Worm (Caenorhabditis elegans) whole organism, L4 larva: ENCODE data around the gene M02B7.2.

Experiments
- F44E2.7 ChIP-seq: fragments of 200-800 bp; sonication (Bioruptor generic); IDR thresholded peaks from 2 replicates; pipeline ENCODE4 v2.1.2; 2022; ENCODE audit warnings: missing genetic modification characterization, missing compliant biosample characterization
- F49E8.2 ChIP-seq: sonication (generic microtip); optimal IDR thresholded peaks from 2 replicates; lab custom pipeline; 2016; ENCODE audit warnings: missing compliant biosample characterization, mild to moderate bottlenecking, missing genetic modification characterization, borderline replicate concordance
- R02D3.7 ChIP-seq: fragments of 150-350 bp; sonication (generic microtip); optimal IDR thresholded peaks from 3 replicates; lab custom pipeline; 2014; ENCODE audit warnings: missing biosample characterization, missing genetic modification characterization
- Y75B8A.6 ChIP-seq: fragments of 200-800 bp; sonication (Bioruptor generic); IDR thresholded peaks from 2 replicates; pipeline ENCODE4 v1.3.6; 2022; ENCODE audit warnings: missing genetic modification reagents, missing genetic modification characterization, missing compliant biosample characterization
- aha-1 ChIP-seq: fragments of 150-350 bp; peaks from one replicate; lab custom pipeline; 2014; ENCODE audit warnings: missing biosample characterization, missing genetic modification characterization
- arid-1 ChIP-seq: fragments of 200-800 bp; sonication (Bioruptor generic); conservative IDR thresholded peaks from 2 replicates; pipeline ENCODE4 v1.3.6; 2022; ENCODE audit warnings: missing genetic modification reagents, missing genetic modification characterization, missing compliant biosample characterization
- attf-4 ChIP-seq: sonication (generic microtip); optimal IDR thresholded peaks from 3 replicates; lab custom pipeline; 2017; ENCODE audit warnings: missing biosample characterization, missing genetic modification characterization
- ceh-32 ChIP-seq: sonication (generic microtip); optimal IDR thresholded peaks from 2 replicates; lab custom pipeline; 2016; ENCODE audit warnings: mild to moderate bottlenecking, missing genetic modification characterization, missing compliant biosample characterization; ENCODE audit not compliant: poor library complexity
- ceh-44 ChIP-seq: fragments of 200-800 bp; sonication (Bioruptor generic); IDR thresholded peaks from 2 replicates; pipeline ENCODE4 v1.3.6; 2022; ENCODE audit warnings: missing genetic modification reagents, missing genetic modification characterization, missing compliant biosample characterization
- ceh-82 ChIP-seq: sonication (generic microtip); optimal IDR thresholded peaks from 2 replicates; lab custom pipeline; 2017; ENCODE audit warnings: missing biosample characterization, missing genetic modification characterization
- daf-16 ChIP-seq, 3 experiments: sonication (generic microtip); optimal IDR thresholded peaks; 2 replicates each; lab custom pipeline; 2016 to 2017; ENCODE audit warnings: missing genetic modification characterization in 3 of 3, missing genetic modification reagents in 3 of 3, mild to moderate bottlenecking in 2 of 3, missing compliant biosample characterization in 2 of 3, missing biosample characterization in 1 of 3, moderate library complexity in 1 of 3
- dmd-6 ChIP-seq: fragments of 200-800 bp; sonication (Bioruptor generic); IDR thresholded peaks from 2 replicates; pipeline ENCODE4 v1.3.6; 2022; ENCODE audit warnings: missing genetic modification reagents, missing genetic modification characterization, missing compliant biosample characterization
- dmd-9 ChIP-seq: fragments of 200-800 bp; sonication (Bioruptor generic); IDR thresholded peaks from 2 replicates; pipeline ENCODE4 v1.3.6; 2022; ENCODE audit warnings: missing genetic modification reagents, missing genetic modification characterization, missing compliant biosample characterization
- dpl-1 ChIP-seq: fragments of 150-350 bp; optimal IDR thresholded peaks from 2 replicates; lab custom pipeline; 2014; ENCODE audit warnings: missing biosample characterization, missing genetic modification reagents, missing genetic modification characterization
- duxl-1 ChIP-seq: sonication (generic microtip); optimal IDR thresholded peaks from 2 replicates; lab custom pipeline; 2016; ENCODE audit warnings: mild to moderate bottlenecking, missing genetic modification characterization, moderate library complexity, missing compliant biosample characterization; ENCODE audit not compliant: poor library complexity
- hif-1 ChIP-seq, 2 experiments: sonication (generic microtip); optimal IDR thresholded peaks; 2 replicates each; lab custom pipeline; 2016 to 2017; ENCODE audit warnings: missing compliant biosample characterization in 2 of 2, missing genetic modification characterization in 2 of 2, missing genetic modification reagents in 2 of 2, missing genotype in 2 of 2, mild to moderate bottlenecking in 1 of 2
- hlh-30 ChIP-seq: sonication (generic microtip); optimal IDR thresholded peaks from 2 replicates; lab custom pipeline; 2017; ENCODE audit warnings: antibody characterized with exemption, mild to moderate bottlenecking, missing genetic modification characterization, missing compliant biosample characterization; ENCODE audit not compliant: insufficient read depth
- hmg-1.1 ChIP-seq: fragments of 200-800 bp; sonication (Bioruptor generic); IDR thresholded peaks from 2 replicates; pipeline ENCODE4 v1.3.6; 2022; ENCODE audit warnings: missing genetic modification reagents, missing genetic modification characterization, missing compliant biosample characterization
- lin-13 ChIP-seq: fragments of 150-350 bp; optimal IDR thresholded peaks from 2 replicates; lab custom pipeline; 2014; ENCODE audit warnings: missing biosample characterization, missing genetic modification reagents, missing genetic modification characterization
- lsy-2 ChIP-seq, 2 experiments: fragments of 150-350 bp in 1 of 2; sonication (generic microtip) in 1 of 2; optimal IDR thresholded peaks; 2 replicates each; lab custom pipeline; 2014 to 2017; ENCODE audit warnings: missing biosample characterization in 2 of 2, missing genetic modification characterization in 2 of 2
- madf-5 ChIP-seq, 2 experiments: fragments of 200-800 bp; sonication (Bioruptor generic); IDR thresholded peaks; 2 replicates each; pipeline ENCODE4 v1.3.6; 2022; ENCODE audit warnings: missing compliant biosample characterization in 2 of 2, missing genetic modification characterization in 2 of 2
- mdl-1 ChIP-seq, 2 experiments: fragments of 150-350 bp in 1 of 2; sonication (generic microtip) in 1 of 2; optimal IDR thresholded peaks; 2 replicates each; lab custom pipeline; 2014 to 2017; ENCODE audit warnings: missing biosample characterization in 2 of 2, missing genetic modification characterization in 2 of 2
- mes-2 ChIP-seq: sonication (generic microtip); optimal IDR thresholded peaks from 2 replicates; lab custom pipeline; 2016; ENCODE audit warnings: missing genotype, mild to moderate bottlenecking, missing genetic modification characterization, missing compliant biosample characterization; ENCODE audit not compliant: poor library complexity, severe bottlenecking
- mxl-2 ChIP-seq: fragments of 200-800 bp; sonication (Bioruptor generic); conservative IDR thresholded peaks from 2 replicates; pipeline ENCODE4 v1.3.6; 2022; ENCODE audit warnings: missing genetic modification reagents, missing genetic modification characterization, missing compliant biosample characterization
- nhr-11 ChIP-seq: fragments of 150-350 bp; optimal IDR thresholded peaks from 2 replicates; lab custom pipeline; 2014; ENCODE audit warnings: missing biosample characterization, missing genetic modification characterization
- nhr-111 ChIP-seq: fragments of 200-800 bp; sonication (Bioruptor generic); optimal IDR thresholded peaks from 2 replicates; lab custom pipeline; 2018; ENCODE audit warnings: mild to moderate bottlenecking, missing genetic modification characterization, missing compliant biosample characterization
- nhr-237 ChIP-seq: sonication (generic microtip); optimal IDR thresholded peaks from 2 replicates; lab custom pipeline; 2017; ENCODE audit warnings: missing biosample characterization, missing genetic modification characterization
- nhr-28 ChIP-seq: fragments of 150-350 bp; optimal IDR thresholded peaks from 2 replicates; lab custom pipeline; 2014; ENCODE audit warnings: missing biosample characterization, missing genetic modification characterization
- nhr-41 ChIP-seq: fragments of 200-800 bp; sonication (Bioruptor generic); IDR thresholded peaks from 2 replicates; pipeline ENCODE4 v1.3.6; 2022; ENCODE audit warnings: missing genetic modification reagents, missing genetic modification characterization, missing compliant biosample characterization
- nhr-42 ChIP-seq: fragments of 200-800 bp; sonication (Bioruptor generic); IDR thresholded peaks from 2 replicates; pipeline ENCODE4 v1.3.6; 2022; ENCODE audit warnings: missing genetic modification characterization, missing compliant biosample characterization
- saeg-2 ChIP-seq: fragments of 200-800 bp; sonication (Bioruptor generic); IDR thresholded peaks from 2 replicates; pipeline ENCODE4 v1.3.6; 2022; ENCODE audit warnings: missing genetic modification reagents, missing genetic modification characterization, missing compliant biosample characterization
- skn-1 ChIP-seq: fragments of 150-350 bp; optimal IDR thresholded peaks from 2 replicates; lab custom pipeline; 2014; ENCODE audit warnings: missing biosample characterization, missing genetic modification characterization
- zfp-2 ChIP-seq: sonication (generic microtip); optimal IDR thresholded peaks from 2 replicates; lab custom pipeline; 2016; ENCODE audit warnings: mild to moderate bottlenecking, missing genetic modification characterization, missing compliant biosample characterization
- zfp-3 ChIP-seq: fragments of 200-800 bp; sonication (Bioruptor generic); conservative IDR thresholded peaks from 2 replicates; pipeline ENCODE4 v1.3.6; 2022; ENCODE audit warnings: missing genetic modification reagents, missing genetic modification characterization, missing compliant biosample characterization
- ztf-7 ChIP-seq: fragments of 150-350 bp; optimal IDR thresholded peaks from 2 replicates; lab custom pipeline; 2014; ENCODE audit warnings: missing biosample characterization, missing genetic modification characterization

The M02B7.2 gene

DNA sequence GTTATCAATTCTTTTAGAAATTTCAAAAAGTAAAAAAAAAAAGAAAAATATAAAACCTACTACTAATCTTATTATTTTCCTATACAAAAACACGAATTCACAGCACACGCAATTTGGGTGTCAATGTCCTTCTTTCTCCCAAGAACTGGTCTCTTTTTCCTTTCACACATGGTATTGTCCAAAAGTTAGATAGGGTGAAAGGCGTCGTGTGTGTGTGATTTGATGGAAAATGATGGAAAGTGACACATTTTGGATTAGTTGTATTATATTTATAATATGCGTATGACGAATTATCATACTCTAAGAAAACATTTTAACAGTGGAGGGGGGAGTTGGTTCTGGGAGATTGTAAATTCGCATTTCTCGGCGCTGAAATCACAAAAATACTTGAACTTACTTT lies 24.3 kb downstream of the M02B7.2 start:
- TF ChIP-seq dmd-9 (GFP tag; lab: Robert Waterston, UW), result no peak
- TF ChIP-seq mdl-1 (tag; optimal IDR thresholded peaks at IDR 0.05; lab: Kevin White, UChicago), result peak in 1 of 2 experiments; percentile 15

DNA sequence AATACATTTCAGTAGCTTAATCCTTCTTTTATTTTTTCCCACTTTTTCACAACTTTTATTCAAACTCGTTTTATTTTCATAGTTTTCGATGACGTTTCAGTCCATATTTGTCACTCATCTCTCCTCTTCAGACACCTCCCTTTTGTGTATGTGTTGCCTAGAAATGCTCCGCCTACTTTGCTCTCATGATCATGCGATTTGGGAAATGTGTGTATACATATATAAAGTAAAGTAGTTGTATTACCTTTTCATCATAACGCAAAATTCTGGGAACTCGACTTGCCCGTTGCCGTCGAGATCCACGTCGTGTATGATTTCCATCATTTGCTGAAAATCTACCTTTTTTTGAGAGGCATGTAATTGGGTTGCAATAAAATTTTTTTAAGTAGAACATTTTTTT lies 28.7 kb downstream of the M02B7.2 start:
- TF ChIP-seq arid-1 (no peak), skn-1 (tag; lab: Kevin White, UChicago) (no peak), duxl-1 (tag; lab: Kevin White, UChicago) (no peak), nhr-111 (GFP tag; lab: Kevin White, UChicago) (no peak), nhr-28 (no peak), nhr-11 (tag; lab: Kevin White, UChicago) (no peak), madf-5 (GFP tag; IDR thresholded peaks at IDR 0.05; lab: Robert Waterston, UW) (no peak), mdl-1 (tag; optimal IDR thresholded peaks at IDR 0.05; lab: Kevin White, UChicago) (no peak), dmd-6 (GFP tag; lab: Robert Waterston, UW) (no peak), F49E8.2 (tag; lab: Kevin White, UChicago) (no peak), F44E2.7 (GFP tag; lab: Robert Waterston, UW) (no peak), zfp-3 (GFP tag; lab: Robert Waterston, UW) (no peak), dpl-1 (GFP tag; lab: Kevin White, UChicago) (no peak), ceh-82 (tag; lab: Kevin White, UChicago) (no peak), nhr-42 (GFP tag; lab: Robert Waterston, UW) (no peak), hmg-1.1 (GFP tag; lab: Robert Waterston, UW) (no peak), zfp-2 (tag; lab: Kevin White, UChicago) (no peak), mes-2 (tag; lab: Kevin White, UChicago) (no peak), nhr-41 (GFP tag; lab: Robert Waterston, UW) (no peak), mxl-2 (GFP tag; lab: Robert Waterston, UW) (no peak)

DNA sequence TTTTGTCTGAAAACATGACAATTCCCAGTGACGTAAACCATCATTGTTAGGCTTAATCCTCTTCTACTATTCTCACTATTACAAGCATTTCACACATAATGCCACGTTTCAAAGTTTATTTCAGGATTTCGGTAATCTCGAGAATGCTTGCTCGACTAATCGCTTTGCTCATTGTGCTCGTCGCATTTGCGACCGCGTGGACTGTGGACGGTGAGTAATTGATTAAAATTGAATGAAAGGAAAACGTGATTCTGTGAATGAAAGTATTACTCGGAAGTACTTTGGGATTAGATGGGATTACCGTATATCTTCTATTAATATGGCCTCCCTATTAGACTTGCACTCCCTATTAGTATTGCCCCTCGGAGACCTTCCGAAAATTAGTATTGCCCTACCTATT lies 30.4 kb downstream of the M02B7.2 start:
- TF ChIP-seq aha-1 (peak; percentile 83), duxl-1 (tag; lab: Kevin White, UChicago) (no peak)

DNA sequence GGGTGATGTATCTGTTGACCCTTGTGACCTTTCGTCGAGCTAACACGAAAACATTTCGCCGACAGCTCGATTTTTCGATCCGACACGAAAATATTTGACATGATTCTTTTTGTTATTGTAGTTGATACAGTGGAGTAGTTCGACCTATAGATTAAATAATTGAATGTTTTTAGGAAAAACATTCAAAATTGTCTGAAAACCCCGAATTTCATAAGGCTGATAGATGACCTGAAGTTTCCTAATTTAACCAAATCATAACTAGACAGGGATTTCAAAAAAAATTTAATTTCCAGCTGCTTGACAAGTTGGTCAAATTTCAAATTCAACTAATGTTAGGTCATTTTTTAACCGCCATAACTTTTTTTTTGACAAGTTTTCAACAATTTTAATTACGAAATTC lies 31.7 kb downstream of the M02B7.2 start, which contains the start of gene cal-3:
Gene cal-3, minus strand, starts transcription at position 101 of the 400 bp plus-strand sequence.
- TF ChIP-seq nhr-111 (GFP tag; lab: Kevin White, UChicago), result no peak
- TF ChIP-seq hlh-30 (tag; lab: Kevin White, UChicago), result no peak
- TF ChIP-seq, all 104 proteins: peak for 0

DNA sequence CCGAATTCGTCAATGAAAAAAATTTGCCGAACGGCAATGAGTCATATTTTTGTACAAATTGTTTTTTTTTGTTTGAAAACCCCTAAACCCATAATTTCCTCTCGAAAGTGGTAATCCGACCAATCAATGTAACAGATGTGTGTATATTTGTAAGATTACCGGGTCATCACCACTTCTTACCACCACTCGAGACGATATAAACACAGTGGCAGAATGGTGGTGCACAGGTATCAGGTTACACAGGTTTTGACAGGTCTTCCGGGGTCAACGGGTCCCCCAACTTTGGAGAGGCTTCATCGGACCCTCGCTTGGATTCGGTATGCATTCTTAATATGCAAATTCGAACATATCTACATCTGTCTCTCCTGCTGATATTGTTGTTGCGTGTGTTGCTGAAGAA lies 35.3 kb downstream of the M02B7.2 start:
- TF ChIP-seq attf-4 (tag; lab: Kevin White, UChicago) (no peak), zfp-2 (tag; lab: Kevin White, UChicago) (no peak), saeg-2 (GFP tag; lab: Robert Waterston, UW) (no peak), nhr-237 (no peak), dmd-6 (GFP tag; lab: Robert Waterston, UW) (no peak), lin-13 (GFP tag; lab: Kevin White, UChicago) (no peak), nhr-42 (GFP tag; lab: Robert Waterston, UW) (no peak), ceh-44 (GFP tag; lab: Robert Waterston, UW) (no peak), R02D3.7 (tag; lab: Kevin White, UChicago) (no peak), Y75B8A.6 (GFP tag; lab: Robert Waterston, UW) (no peak), lsy-2 (tag; optimal IDR thresholded peaks at IDR 0.05; lab: Kevin White, UChicago) (no peak), hif-1 (tag; optimal IDR thresholded peaks at IDR 0.05; lab: Kevin White, UChicago) (no peak), ztf-7 (tag; lab: Kevin White, UChicago) (no peak), daf-16 (GFP tag; optimal IDR thresholded peaks at IDR 0.05; lab: Kevin White, UChicago) (no peak), daf-16 (tag; optimal IDR thresholded peaks at IDR 0.05; lab: Kevin White, UChicago) (no peak), ceh-32 (tag; lab: Kevin White, UChicago) (no peak)
